Fruit fly (Drosophila melanogaster): ENCODE results near the gene CG33509.

The CG33509 gene

dm6 chr2L:21038723-21039122, 47.6 kb downstream of the CG33509 start (continued):
- TF ChIP-seq Sry-β (GFP tag; optimal IDR thresholded peaks at IDR 0.05) (no peak), eve (GFP tag; optimal IDR thresholded peaks at IDR 0.05) (peak in 1 of 2 experiments; percentile 72), CG11504 (tag; optimal IDR thresholded peaks at IDR 0.05) (peak; percentile 72), lola (GFP tag; optimal IDR thresholded peaks at IDR 0.05) (peak in 1 of 3 experiments; percentile 57), da (GFP tag; optimal IDR thresholded peaks at IDR 0.05) (peak; percentile 4), CG7987 (GFP tag; optimal IDR thresholded peaks at IDR 0.05) (no peak), CG8765 (GFP tag; IDR thresholded peaks at IDR 0.05) (no peak), mld (GFP tag; IDR thresholded peaks at IDR 0.05; ENCODE audit: partially characterized antibody) (no peak), Dad (GFP tag; optimal IDR thresholded peaks at IDR 0.05) (no peak), Abd-B (GFP tag; optimal IDR thresholded peaks at IDR 0.05) (peak; percentile 36), fd96Cb (tag; optimal IDR thresholded peaks at IDR 0.05) (peak; percentile 71), Eip74EF (GFP tag; optimal IDR thresholded peaks at IDR 0.05) (peak in 1 of 2 experiments; percentile 26), CG11085 (GFP tag; IDR thresholded peaks at IDR 0.05) (0 out of 2 replicates have a peak, but pooled peaks have one; percentile 37), CG6765 (GFP tag; optimal IDR thresholded peaks at IDR 0.05) (no peak), B-H1 (GFP tag; IDR thresholded peaks at IDR 0.05) (0 out of 3 replicates have a peak, but pooled peaks have one; percentile 23), CG6683 (GFP tag; optimal IDR thresholded peaks at IDR 0.05) (peak; percentile 4), cas (GFP tag; IDR thresholded peaks at IDR 0.05) (no peak), BEAF-32 (GFP tag; optimal IDR thresholded peaks at IDR 0.05) (no peak), GATAe (GFP tag; conservative IDR thresholded peaks at IDR 0.05) (no peak), Ravus (GFP tag; IDR thresholded peaks at IDR 0.05) (no peak), luna (GFP tag; optimal IDR thresholded peaks at IDR 0.05) (no peak), dmrt11E (tag; optimal IDR thresholded peaks at IDR 0.05) (peak; percentile 62), sens-2 (GFP tag; IDR thresholded peaks at IDR 0.05) (no peak), rib (GFP tag; IDR thresholded peaks at IDR 0.05) (no peak), CG5180 (GFP tag; optimal IDR thresholded peaks at IDR 0.05) (no peak), cwo (GFP tag; optimal IDR thresholded peaks at IDR 0.05) (peak; percentile 44), Side (GFP tag; optimal IDR thresholded peaks at IDR 0.05) (peak; percentile 55), Poxn (GFP tag; IDR thresholded peaks at IDR 0.05) (no peak), jigr1 (GFP tag; IDR thresholded peaks at IDR 0.05) (no peak), dan (GFP tag; IDR thresholded peaks at IDR 0.05) (no peak), CG16863 (GFP tag; optimal IDR thresholded peaks at IDR 0.05) (peak; percentile 21), eyg (GFP tag; optimal IDR thresholded peaks at IDR 0.05) (peak; percentile 40), danr (GFP tag; IDR thresholded peaks at IDR 0.05) (no peak), Camta (GFP tag; optimal IDR thresholded peaks at IDR 0.05) (peak; percentile 38), CG17361 (GFP tag; IDR thresholded peaks at IDR 0.05) (peak; percentile 75), CG18011 (GFP tag; optimal IDR thresholded peaks at IDR 0.05) (no peak), peb (GFP tag; IDR thresholded peaks at IDR 0.05) (no peak), Bgb (GFP tag; IDR thresholded peaks at IDR 0.05; ENCODE audit: partially characterized antibody) (no peak), trh (GFP tag; optimal IDR thresholded peaks at IDR 0.05) (no peak), unpg (GFP tag; optimal IDR thresholded peaks at IDR 0.05) (peak; percentile 76), CG15011 (GFP tag; optimal IDR thresholded peaks at IDR 0.05) (no peak), CG11398 (GFP tag; optimal IDR thresholded peaks at IDR 0.05) (peak; percentile 33), CG4730 (GFP tag; IDR thresholded peaks at IDR 0.05) (no peak), Sox100B (GFP tag; optimal IDR thresholded peaks at IDR 0.05) (peak; percentile 43), scrt (GFP tag; optimal IDR thresholded peaks at IDR 0.05) (peak; percentile 33), CG17385 (GFP tag; optimal IDR thresholded peaks at IDR 0.05) (peak; percentile 8), gsb (GFP tag; IDR thresholded peaks at IDR 0.05) (peak; percentile 42), oc (tag; optimal IDR thresholded peaks at IDR 0.05) (peak; percentile 52), CG2116 (GFP tag; optimal IDR thresholded peaks at IDR 0.05) (no peak), twi (tag; optimal IDR thresholded peaks at IDR 0.05) (no peak), wor (GFP tag; IDR thresholded peaks at IDR 0.05) (no peak)
